Fruit fly (Drosophila melanogaster): Measurements from ENCODE around the gene mRpL49.

mRpL49 gene

DNA sequence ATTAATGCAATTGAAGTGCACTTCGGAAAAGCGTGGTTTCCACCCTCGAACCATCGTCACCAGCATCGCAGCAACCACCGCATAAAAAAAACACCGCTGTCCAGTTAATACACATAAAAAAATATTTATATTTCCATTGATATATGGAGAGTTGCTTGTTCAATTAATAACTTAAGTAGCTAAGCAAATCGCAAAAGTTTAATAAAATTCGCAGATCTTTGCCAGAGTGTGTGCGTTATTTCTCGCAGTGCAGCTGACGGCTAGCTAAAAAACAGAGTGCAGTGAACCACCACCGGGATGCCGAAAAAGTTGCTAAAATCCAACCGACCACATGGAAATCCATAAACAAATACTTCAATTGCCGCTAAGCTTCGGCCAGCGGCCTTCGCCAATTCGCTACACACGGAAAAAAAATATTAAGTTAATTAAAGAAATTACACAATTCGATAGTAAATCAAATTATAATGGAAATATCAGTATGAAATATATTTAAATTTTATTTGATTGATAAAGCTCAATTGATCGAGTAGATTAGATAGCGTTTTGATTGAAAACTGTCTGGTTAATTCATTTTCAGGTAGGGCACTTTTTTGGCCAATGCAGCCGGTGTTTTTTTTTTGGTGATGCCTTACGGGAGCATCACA is 16.5 kb downstream of the mRpL49 start:
- TF ChIP-seq kay (GFP tag; ENCODE audit: borderline replicate concordance) = no peak
- TF ChIP-seq Hr96 (GFP tag; optimal IDR thresholded peaks at IDR 0.05) = no peak
- TF ChIP-seq CG12768 (GFP tag; optimal IDR thresholded peaks at IDR 0.05) = no peak

DNA sequence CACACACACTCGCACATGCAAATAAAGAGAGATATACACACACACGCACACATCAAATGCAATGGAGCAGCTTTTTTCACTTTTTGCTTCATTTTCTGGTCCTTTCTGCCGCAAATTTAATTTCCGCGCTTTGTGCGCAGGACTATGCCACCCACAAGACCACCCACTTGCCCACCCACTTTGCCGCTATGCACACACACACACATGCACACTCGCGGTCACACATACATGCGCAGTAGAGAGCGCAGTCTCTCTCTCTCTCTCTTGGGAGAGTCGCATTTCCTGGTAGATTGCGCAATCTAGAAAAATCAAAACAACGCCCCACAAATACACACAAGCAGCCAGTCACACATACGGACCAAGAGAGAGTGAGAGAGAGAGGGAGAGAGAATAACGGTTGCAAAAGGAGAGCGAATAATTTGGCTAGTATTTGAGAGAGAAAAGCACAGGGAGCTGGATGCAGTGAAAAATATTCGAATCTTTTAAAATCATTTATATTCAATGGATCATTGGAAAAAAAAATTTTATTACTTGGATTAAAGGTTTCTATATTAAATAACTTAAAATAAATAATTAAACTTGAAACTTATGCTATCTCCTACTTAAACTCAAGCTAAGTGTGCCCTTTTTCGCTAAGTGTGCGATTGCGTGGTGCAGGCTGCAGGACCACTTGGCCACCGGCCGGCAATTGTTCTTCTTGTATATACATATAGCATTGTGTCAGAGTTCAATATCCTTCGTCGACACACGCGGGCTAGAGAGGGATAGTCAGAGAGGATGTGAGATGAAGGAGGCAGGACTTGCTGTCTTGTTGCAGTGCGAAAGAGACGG is 18.7 kb downstream of the mRpL49 start:
- peak; percentile 29 for TF ChIP-seq CG7101 (tag; optimal IDR thresholded peaks at IDR 0.05)
- peak; percentile 2 for TF ChIP-seq pad (GFP tag; optimal IDR thresholded peaks at IDR 0.05)
- TF ChIP-seq ovo (GFP tag; optimal IDR thresholded peaks at IDR 0.05) = no peak
- TF ChIP-seq Clk (GFP tag; optimal IDR thresholded peaks at IDR 0.05) = no peak
- peak; percentile 28 for TF ChIP-seq CG11617 (GFP tag; optimal IDR thresholded peaks at IDR 0.05)
- no peak for TF ChIP-seq Hr96 (GFP tag; optimal IDR thresholded peaks at IDR 0.05)
- no peak for TF ChIP-seq CG5204 (GFP tag; optimal IDR thresholded peaks at IDR 0.05)
- TF ChIP-seq bab1 (GFP tag; optimal IDR thresholded peaks at IDR 0.05) = no peak
- no peak for TF ChIP-seq CG14711 (tag; optimal IDR thresholded peaks at IDR 0.05)
- peak; percentile 8 for TF ChIP-seq CG12768 (GFP tag; optimal IDR thresholded peaks at IDR 0.05)
- TF ChIP-seq tj (GFP tag; optimal IDR thresholded peaks at IDR 0.05) = no peak

DNA sequence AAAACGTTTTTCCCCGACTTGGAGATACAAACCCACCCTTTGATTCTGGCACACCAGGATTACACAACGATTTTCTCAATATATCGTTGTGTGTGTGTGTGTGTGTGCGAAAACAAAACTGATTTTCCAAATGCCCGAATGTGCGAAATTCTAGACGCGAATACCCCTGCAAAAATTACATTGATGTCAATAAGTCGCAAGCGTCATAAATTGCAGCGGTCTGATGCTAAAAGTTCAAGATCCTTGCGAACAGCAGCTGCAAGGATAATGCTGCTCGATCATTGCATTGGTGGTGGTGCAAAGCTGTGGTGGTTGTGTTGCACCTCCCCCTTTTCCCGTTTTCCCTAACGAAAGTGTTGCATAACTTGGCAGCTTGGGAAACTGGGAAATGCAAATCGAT is 20.7 kb downstream of the mRpL49 start:
- TF ChIP-seq Mnt (GFP tag; optimal IDR thresholded peaks at IDR 0.05) (no peak), Hr96 (GFP tag; optimal IDR thresholded peaks at IDR 0.05) (no peak), pad (GFP tag; optimal IDR thresholded peaks at IDR 0.05) (no peak), CG7045 (GFP tag; optimal IDR thresholded peaks at IDR 0.05) (no peak), bab1 (GFP tag; optimal IDR thresholded peaks at IDR 0.05) (no peak), cnc (optimal IDR thresholded peaks at IDR 0.05) (no peak), ovo (GFP tag; optimal IDR thresholded peaks at IDR 0.05) (no peak), CG5204 (GFP tag; optimal IDR thresholded peaks at IDR 0.05) (no peak), CG33017 (tag; optimal IDR thresholded peaks at IDR 0.05) (no peak), kay (GFP tag; ENCODE audit: borderline replicate concordance) (no peak), CG12768 (GFP tag; optimal IDR thresholded peaks at IDR 0.05) (no peak), cic (GFP tag; optimal IDR thresholded peaks at IDR 0.05) (no peak), Crg-1 (GFP tag; optimal IDR thresholded peaks at IDR 0.05) (no peak), toe (GFP tag; optimal IDR thresholded peaks at IDR 0.05) (no peak), CG1620 (GFP tag; optimal IDR thresholded peaks at IDR 0.05) (no peak), CG11617 (GFP tag; optimal IDR thresholded peaks at IDR 0.05) (no peak), CG14711 (tag; optimal IDR thresholded peaks at IDR 0.05) (no peak), Clk (GFP tag; optimal IDR thresholded peaks at IDR 0.05) (no peak)

- TF ChIP-seq tj (GFP tag; optimal IDR thresholded peaks at IDR 0.05) (no peak), ovo (GFP tag; optimal IDR thresholded peaks at IDR 0.05) (no peak), pad (GFP tag; optimal IDR thresholded peaks at IDR 0.05) (peak; percentile 32)
Measured at dm6 chrX:12929817-12930216, 22.9 kb downstream of the mRpL49 start.

dm6 chrX:12937825-12938520 is 31.1 kb downstream of the mRpL49 start:
- TF ChIP-seq CG14711 (tag; optimal IDR thresholded peaks at IDR 0.05) = peak; percentile 13
- no peak for TF ChIP-seq pad (GFP tag; optimal IDR thresholded peaks at IDR 0.05)
- peak; percentile 14 for TF ChIP-seq CG33017 (tag; optimal IDR thresholded peaks at IDR 0.05)
- TF ChIP-seq CG7101 (tag; optimal IDR thresholded peaks at IDR 0.05) = peak; percentile 44
- TF ChIP-seq kay (GFP tag; ENCODE audit: borderline replicate concordance) = peak; percentile 35

dm6 chrX:12939021-12939420 is 32.1 kb downstream of the mRpL49 start:
- no peak for TF ChIP-seq CG1620 (GFP tag; optimal IDR thresholded peaks at IDR 0.05)
- TF ChIP-seq ovo (GFP tag; optimal IDR thresholded peaks at IDR 0.05) = no peak
- TF ChIP-seq CG12768 (GFP tag; optimal IDR thresholded peaks at IDR 0.05) = no peak
- TF ChIP-seq CG11617 (GFP tag; optimal IDR thresholded peaks at IDR 0.05) = no peak
- no peak for TF ChIP-seq CG14711 (tag; optimal IDR thresholded peaks at IDR 0.05)
- TF ChIP-seq CG7101 (tag; optimal IDR thresholded peaks at IDR 0.05) = no peak
- TF ChIP-seq Crg-1 (GFP tag; optimal IDR thresholded peaks at IDR 0.05) = no peak
- TF ChIP-seq Clk (GFP tag; optimal IDR thresholded peaks at IDR 0.05) = no peak
- TF ChIP-seq cic (GFP tag; optimal IDR thresholded peaks at IDR 0.05) = no peak
- TF ChIP-seq cnc (optimal IDR thresholded peaks at IDR 0.05) = no peak
- TF ChIP-seq pad (GFP tag; optimal IDR thresholded peaks at IDR 0.05) = no peak
- TF ChIP-seq CG7045 (GFP tag; optimal IDR thresholded peaks at IDR 0.05) = no peak
- TF ChIP-seq tj (GFP tag; optimal IDR thresholded peaks at IDR 0.05) = no peak
- TF ChIP-seq toe (GFP tag; optimal IDR thresholded peaks at IDR 0.05) = no peak
- TF ChIP-seq Hr96 (GFP tag; optimal IDR thresholded peaks at IDR 0.05) = no peak
- no peak for TF ChIP-seq Mnt (GFP tag; optimal IDR thresholded peaks at IDR 0.05)
- TF ChIP-seq kay (GFP tag; ENCODE audit: borderline replicate concordance) = no peak
- TF ChIP-seq bab1 (GFP tag; optimal IDR thresholded peaks at IDR 0.05) = no peak
- no peak for TF ChIP-seq CG5204 (GFP tag; optimal IDR thresholded peaks at IDR 0.05)

Measured in whole organism, adult.